Fruit fly (Drosophila melanogaster) whole organism, embryonic: ENCODE results near the gene CG42393.

Experiments
- CG10209 ChIP-seq: fragments of 200-800 bp; sonication (Bioruptor generic); optimal IDR thresholded peaks from 3 replicates; lab custom pipeline; 2017; ENCODE audit warnings: missing biosample characterization, mild to moderate bottlenecking, missing genetic modification characterization, missing genetic modification reagents
- CG1233 ChIP-seq: fragments of 200-800 bp; sonication (Bioruptor generic); optimal IDR thresholded peaks from 4 replicates; lab custom pipeline; 2018; ENCODE audit warnings: missing biosample characterization, mild to moderate bottlenecking, missing genetic modification characterization
- CG15479 ChIP-seq: fragments of 200-800 bp; sonication (Bioruptor generic); optimal IDR thresholded peaks from 3 replicates; lab custom pipeline; 2019; ENCODE audit warnings: missing biosample characterization, mild to moderate bottlenecking, missing genetic modification characterization, moderate library complexity
- CG15601 ChIP-seq: fragments of 200-800 bp; sonication (Bioruptor generic); optimal IDR thresholded peaks from 3 replicates; lab custom pipeline; 2019; ENCODE audit warnings: missing biosample characterization, mild to moderate bottlenecking, missing genetic modification characterization, moderate library complexity
- CG15696 ChIP-seq: fragments of 200-800 bp; sonication (Bioruptor generic); optimal IDR thresholded peaks from 2 replicates; lab custom pipeline; 2019; ENCODE audit warnings: missing biosample characterization, mild to moderate bottlenecking, missing genetic modification characterization, moderate library complexity
- CG17328 ChIP-seq: fragments of 200-800 bp; sonication (Bioruptor generic); IDR thresholded peaks from 2 replicates; pipeline ENCODE4 v1.3.6; 2022; ENCODE audit warnings: missing biosample characterization, missing genetic modification characterization
- CG17359 ChIP-seq: fragments of 200-800 bp; sonication (Bioruptor generic); optimal IDR thresholded peaks from 3 replicates; lab custom pipeline; 2018; ENCODE audit warnings: missing biosample characterization, mild to moderate bottlenecking, missing genetic modification characterization, moderate library complexity
- CG2120 ChIP-seq: fragments of 200-800 bp; sonication (Bioruptor generic); optimal IDR thresholded peaks from 3 replicates; lab custom pipeline; 2016; ENCODE audit warnings: missing biosample characterization, missing genetic modification characterization
- CG3163 ChIP-seq: fragments of 200-800 bp; sonication (Bioruptor generic); optimal IDR thresholded peaks from 3 replicates; lab custom pipeline; 2016; ENCODE audit warnings: missing biosample characterization, missing genetic modification characterization
- CG7928 ChIP-seq: fragments of 200-800 bp; sonication (Bioruptor generic); optimal IDR thresholded peaks from 2 replicates; lab custom pipeline; 2017; ENCODE audit warnings: missing biosample characterization, mild to moderate bottlenecking, missing genetic modification characterization
- CG8765 ChIP-seq: fragments of 200-800 bp; sonication (Bioruptor generic); IDR thresholded peaks from 2 replicates; pipeline ENCODE4 v1.3.6; 2022; ENCODE audit warnings: missing biosample characterization, missing genetic modification characterization
- Chrac-16 ChIP-seq: fragments of 200-800 bp; sonication (Bioruptor generic); optimal IDR thresholded peaks from 3 replicates; lab custom pipeline; 2016; ENCODE audit warnings: missing biosample characterization, missing genetic modification characterization
- CrebB ChIP-seq: fragments of 200-800 bp; sonication (Bioruptor generic); optimal IDR thresholded peaks from 3 replicates; lab custom pipeline; 2018; ENCODE audit warnings: missing biosample characterization, mild to moderate bottlenecking, missing genetic modification characterization
- D19A ChIP-seq: fragments of 200-800 bp; optimal IDR thresholded peaks from 3 replicates; lab custom pipeline; 2019; ENCODE audit warnings: missing biosample characterization, mild to moderate bottlenecking, missing genetic modification characterization, moderate library complexity
- Dek ChIP-seq: fragments of 200-800 bp; sonication (Bioruptor generic); optimal IDR thresholded peaks from 3 replicates; lab custom pipeline; 2019; ENCODE audit warnings: missing biosample characterization, mild to moderate bottlenecking, missing genetic modification characterization, moderate library complexity
- Elba2 ChIP-seq: fragments of 200-800 bp; sonication (Bioruptor generic); optimal IDR thresholded peaks from 3 replicates; lab custom pipeline; 2016; ENCODE audit warnings: missing biosample characterization, missing genetic modification characterization
- HHEX ChIP-seq: fragments of 200-800 bp; sonication (Bioruptor generic); optimal IDR thresholded peaks from 3 replicates; lab custom pipeline; 2017; ENCODE audit warnings: missing biosample characterization, mild to moderate bottlenecking, missing genetic modification characterization, missing genetic modification reagents
- Hmr ChIP-seq: fragments of 200-800 bp; sonication (Bioruptor generic); optimal IDR thresholded peaks from 3 replicates; lab custom pipeline; 2017; ENCODE audit warnings: mild to moderate bottlenecking, missing biosample characterization, missing genetic modification reagents, missing genetic modification characterization
- Hmx ChIP-seq: fragments of 200-800 bp; sonication (Bioruptor generic); optimal IDR thresholded peaks from 2 replicates; lab custom pipeline; 2016; ENCODE audit warnings: missing biosample characterization, missing genetic modification characterization
- Hr78 ChIP-seq, 2 experiments: fragments of 200-800 bp in 1 of 2; fragments of >200 bp in 1 of 2; sonication (Bioruptor generic) in 1 of 2; optimal IDR thresholded peaks; 2 replicates each; lab custom pipeline; 2017 to 2019; ENCODE audit warnings: missing biosample characterization in 2 of 2, missing genetic modification characterization in 2 of 2, mild to moderate bottlenecking in 1 of 2, moderate library complexity in 1 of 2
- MTF-1 ChIP-seq: fragments of 200-800 bp; sonication (Bioruptor generic); optimal IDR thresholded peaks from 2 replicates; lab custom pipeline; 2018; ENCODE audit warnings: missing biosample characterization, mild to moderate bottlenecking, missing genetic modification characterization, borderline replicate concordance
- Meics ChIP-seq: fragments of 200-800 bp; sonication (Bioruptor generic); optimal IDR thresholded peaks from 2 replicates; lab custom pipeline; 2017; ENCODE audit warnings: missing biosample characterization, mild to moderate bottlenecking, missing genetic modification characterization
- Myb ChIP-seq: fragments of 200-800 bp; sonication (Bioruptor generic); optimal IDR thresholded peaks from 2 replicates; lab custom pipeline; 2016; ENCODE audit warnings: missing biosample characterization, missing genetic modification characterization
- Pdp1 ChIP-seq, 2 experiments: fragments of 200-800 bp; sonication (Bioruptor generic); optimal IDR thresholded peaks; 3 replicates each; lab custom pipeline; 2016; ENCODE audit warnings: missing biosample characterization in 2 of 2, missing genetic modification characterization in 2 of 2, mild to moderate bottlenecking in 1 of 2, moderate library complexity in 1 of 2
- Stat92E ChIP-seq, 3 experiments: fragments of >200 bp in 2 of 3; fragments of 200-800 bp in 1 of 3; sonication (Bioruptor generic) in 1 of 3; optimal IDR thresholded peaks; 2 replicates each; lab custom pipeline; 2017 to 2019; ENCODE audit warnings: missing biosample characterization in 3 of 3, missing genetic modification characterization in 3 of 3, mild to moderate bottlenecking in 1 of 3, moderate library complexity in 1 of 3
- abd-A ChIP-seq: fragments of 200-800 bp; sonication (Bioruptor generic); optimal IDR thresholded peaks from 3 replicates; lab custom pipeline; 2019; ENCODE audit warnings: missing biosample characterization, mild to moderate bottlenecking, missing genetic modification characterization, moderate library complexity
- ac ChIP-seq: fragments of 200-800 bp; sonication (Bioruptor generic); optimal IDR thresholded peaks from 3 replicates; lab custom pipeline; 2017; ENCODE audit warnings: missing biosample characterization, mild to moderate bottlenecking, missing genetic modification characterization
- crc ChIP-seq: fragments of 200-800 bp; sonication (Bioruptor generic); optimal IDR thresholded peaks from 2 replicates; lab custom pipeline; 2016; ENCODE audit warnings: missing biosample characterization, missing genetic modification characterization
- cwo ChIP-seq: fragments of 200-800 bp; sonication (Bioruptor generic); optimal IDR thresholded peaks from 3 replicates; lab custom pipeline; 2017; ENCODE audit warnings: missing biosample characterization, missing genetic modification characterization, mild to moderate bottlenecking, moderate library complexity, missing genetic modification reagents
- dmrt11E ChIP-seq: fragments of 200-800 bp; sonication (Bioruptor generic); optimal IDR thresholded peaks from 3 replicates; lab custom pipeline; 2018; ENCODE audit warnings: missing biosample characterization, mild to moderate bottlenecking, missing genetic modification characterization, moderate library complexity
- exex ChIP-seq: fragments of 200-800 bp; sonication (Bioruptor generic); optimal IDR thresholded peaks from 4 replicates; lab custom pipeline; 2018; ENCODE audit warnings: missing biosample characterization, mild to moderate bottlenecking, missing genetic modification characterization, moderate library complexity
- ftz-f1 ChIP-seq: fragments of 200-800 bp; sonication (Bioruptor generic); optimal IDR thresholded peaks from 2 replicates; lab custom pipeline; 2016; ENCODE audit warnings: missing biosample characterization, missing genetic modification characterization
- gro ChIP-seq: fragments of 200-800 bp; sonication (Bioruptor generic); optimal IDR thresholded peaks from 2 replicates; lab custom pipeline; 2016; ENCODE audit warnings: missing biosample characterization, missing genetic modification characterization
- ham ChIP-seq: fragments of 200-800 bp; sonication (Bioruptor generic); IDR thresholded peaks from 2 replicates; pipeline ENCODE4 v1.3.6; 2022; ENCODE audit warnings: missing biosample characterization, missing genetic modification characterization
- her ChIP-seq: fragments of 200-800 bp; sonication (Bioruptor generic); optimal IDR thresholded peaks from 2 replicates; lab custom pipeline; 2016; ENCODE audit warnings: missing biosample characterization, missing genetic modification characterization
- kay ChIP-seq: fragments of 200-800 bp; sonication (Bioruptor generic); optimal IDR thresholded peaks from 2 replicates; lab custom pipeline; 2016; ENCODE audit warnings: missing biosample characterization, missing genetic modification characterization
- mam ChIP-seq: fragments of 200-800 bp; sonication (Bioruptor generic); optimal IDR thresholded peaks from 3 replicates; lab custom pipeline; 2016; ENCODE audit warnings: missing biosample characterization, missing genetic modification characterization
- p53 ChIP-seq: fragments of 200-800 bp; sonication (Bioruptor generic); optimal IDR thresholded peaks from 2 replicates; lab custom pipeline; 2016; ENCODE audit warnings: missing biosample characterization, missing genetic modification characterization
- pb ChIP-seq: fragments of 200-800 bp; sonication (Bioruptor generic); optimal IDR thresholded peaks from 3 replicates; lab custom pipeline; 2016; ENCODE audit warnings: missing biosample characterization, missing genetic modification characterization
- run ChIP-seq: fragments of 200-800 bp; sonication (Bioruptor generic); optimal IDR thresholded peaks from 3 replicates; lab custom pipeline; 2018; ENCODE audit warnings: missing biosample characterization, mild to moderate bottlenecking, missing genetic modification characterization
- sd ChIP-seq: fragments of 200-800 bp; sonication (Bioruptor generic); optimal IDR thresholded peaks from 3 replicates; lab custom pipeline; 2018; ENCODE audit warnings: missing biosample characterization, mild to moderate bottlenecking, missing genetic modification characterization, moderate library complexity
- sisA ChIP-seq: fragments of 200-800 bp; sonication (Bioruptor generic); IDR thresholded peaks from 2 replicates; pipeline ENCODE4 v1.3.6; 2022; ENCODE audit warnings: missing biosample characterization, missing genetic modification characterization
- sna ChIP-seq: fragments of 200-800 bp; sonication (Bioruptor generic); IDR thresholded peaks from 2 replicates; pipeline ENCODE4 v1.3.6; 2022; ENCODE audit warnings: missing biosample characterization, missing genetic modification characterization; ENCODE audit not compliant: partially characterized antibody
- sob ChIP-seq: fragments of 200-800 bp; sonication (Bioruptor generic); IDR thresholded peaks from 2 replicates; pipeline ENCODE4 v1.3.6; 2022; ENCODE audit warnings: missing biosample characterization, missing genetic modification characterization
- tap ChIP-seq: fragments of 200-800 bp; optimal IDR thresholded peaks from 3 replicates; lab custom pipeline; 2019; ENCODE audit warnings: missing biosample characterization, mild to moderate bottlenecking, missing genetic modification characterization, moderate library complexity
- twi ChIP-seq: fragments of 200-800 bp; optimal IDR thresholded peaks from 2 replicates; lab custom pipeline; 2019; ENCODE audit warnings: missing biosample characterization, mild to moderate bottlenecking, missing genetic modification characterization, moderate library complexity
- vvl ChIP-seq: fragments of 200-800 bp; sonication (Bioruptor generic); IDR thresholded peaks from 2 replicates; pipeline ENCODE4 v1.3.6; 2022; ENCODE audit warnings: missing biosample characterization, missing genetic modification characterization
- wdn ChIP-seq: fragments of 200-800 bp; sonication (Bioruptor generic); IDR thresholded peaks from 2 replicates; pipeline ENCODE4 v1.3.6; 2022; ENCODE audit warnings: missing biosample characterization, missing genetic modification characterization
- zf30C ChIP-seq: fragments of 200-800 bp; sonication (Bioruptor generic); optimal IDR thresholded peaks from 3 replicates; lab custom pipeline; 2018; ENCODE audit warnings: missing biosample characterization, mild to moderate bottlenecking, missing genetic modification characterization

Gene CG42393

DNA sequence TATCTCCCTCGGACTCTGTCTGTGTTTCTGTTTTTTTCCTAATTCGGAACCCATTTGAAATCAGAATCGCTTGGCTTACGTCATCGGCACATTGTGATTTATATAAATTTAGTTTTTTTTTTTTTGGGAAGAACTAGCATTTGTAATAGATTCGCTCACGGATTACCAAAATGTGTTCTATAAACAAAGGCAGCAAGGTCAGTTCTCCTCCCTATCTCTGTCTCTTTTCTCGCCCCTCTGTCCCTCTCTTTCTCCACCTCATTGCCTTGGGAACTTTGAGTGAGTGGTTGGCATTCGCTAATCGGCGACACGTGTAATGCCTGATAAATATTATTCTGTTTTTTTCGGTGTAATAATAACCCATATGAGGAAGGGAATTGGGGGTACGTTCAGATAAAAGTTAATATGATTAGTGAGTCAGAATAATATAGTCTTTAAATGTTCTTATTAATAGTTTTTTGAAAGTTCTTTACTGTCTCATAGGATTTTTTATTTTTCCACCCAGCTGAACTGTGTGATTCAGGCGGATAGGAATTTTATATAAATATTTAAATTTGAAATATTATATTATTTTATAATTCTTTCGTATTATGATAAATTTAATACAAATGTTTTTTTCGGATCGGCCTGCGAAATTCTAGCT is 47.9 kb upstream of the CG42393 start (continued):
- TF ChIP-seq run (tag; lab: Kevin White, UChicago) (no peak), p53 (GFP tag; lab: Kevin White, UChicago) (no peak), CG17328 (no peak), kay (no peak), ac (GFP tag; lab: Kevin White, UChicago) (no peak), abd-A (peak; percentile 44), CG15479 (GFP tag; lab: Kevin White, UChicago) (no peak), vvl (GFP tag; lab: Robert Waterston, UW) (0 out of 2 replicates have a peak, but pooled peaks have one; percentile 9), HHEX (no peak), CG1233 (GFP tag; lab: Kevin White, UChicago) (peak; percentile 5), CG8765 (GFP tag; lab: Robert Waterston, UW) (no peak), CG10209 (GFP tag; lab: Kevin White, UChicago) (peak; percentile 30), Myb (GFP tag; lab: Kevin White, UChicago) (no peak), Chrac-16 (GFP tag; lab: Kevin White, UChicago) (no peak), gro (GFP tag; lab: Kevin White, UChicago) (peak; percentile 25), mam (GFP tag; lab: Kevin White, UChicago) (no peak), zf30C (no peak), Dek (tag; lab: Kevin White, UChicago) (peak; percentile 20), ftz-f1 (GFP tag; lab: Kevin White, UChicago) (peak; percentile 93), Hr78 (GFP tag; optimal IDR thresholded peaks at IDR 0.05; lab: Kevin White, UChicago) (no peak), CrebB (no peak), ham (no peak), wdn (GFP tag; lab: Robert Waterston, UW) (no peak), her (GFP tag; lab: Kevin White, UChicago) (no peak), Hmr (peak; percentile 39), sna (no peak), sisA (GFP tag; lab: Robert Waterston, UW) (no peak), tap (no peak), Pdp1 (GFP tag; optimal IDR thresholded peaks at IDR 0.05; lab: Kevin White, UChicago) (peak in 1 of 2 experiments; percentile 89), MTF-1 (GFP tag; lab: Kevin White, UChicago) (no peak), Meics (GFP tag; lab: Kevin White, UChicago) (peak; percentile 47), CG15601 (tag; lab: Kevin White, UChicago) (no peak), CG15696 (tag; lab: Kevin White, UChicago) (no peak), Elba2 (GFP tag; lab: Kevin White, UChicago) (no peak), crc (GFP tag; lab: Kevin White, UChicago) (no peak), CG3163 (GFP tag; lab: Kevin White, UChicago) (no peak), Stat92E (GFP tag; optimal IDR thresholded peaks at IDR 0.05; lab: Kevin White, UChicago) (peak in 1 of 3 experiments; percentile 41), CG7928 (GFP tag; lab: Kevin White, UChicago) (no peak), CG2120 (peak; percentile 6), dmrt11E (tag; lab: Kevin White, UChicago) (no peak), Hmx (no peak), twi (tag; lab: Kevin White, UChicago) (no peak), sob (GFP tag; lab: Robert Waterston, UW) (no peak; the same call in 1 of the 2 replicates), sd (peak; percentile 95), cwo (GFP tag; lab: Kevin White, UChicago) (peak; percentile 87), exex (tag; lab: Kevin White, UChicago) (peak; percentile 62), pb (GFP tag; lab: Kevin White, UChicago) (no peak), D19A (no peak), CG17359 (tag; lab: Kevin White, UChicago) (no peak)
